Worm (Caenorhabditis elegans) whole organism, L4/young adult: ENCODE measurements around the gene rle-1.

Experiments used
- dao-5 ChIP-seq: sonication (generic microtip); optimal IDR thresholded peaks from 2 replicates; lab custom pipeline; 2016; ENCODE audit warnings: missing genotype, missing genetic modification characterization, moderate library complexity, missing compliant biosample characterization
- him-1 ChIP-seq: sonication (generic microtip); optimal IDR thresholded peaks from 2 replicates; lab custom pipeline; 2016; ENCODE audit warnings: missing genotype, missing genetic modification reagents, missing genetic modification characterization, missing compliant biosample characterization

DNA sequence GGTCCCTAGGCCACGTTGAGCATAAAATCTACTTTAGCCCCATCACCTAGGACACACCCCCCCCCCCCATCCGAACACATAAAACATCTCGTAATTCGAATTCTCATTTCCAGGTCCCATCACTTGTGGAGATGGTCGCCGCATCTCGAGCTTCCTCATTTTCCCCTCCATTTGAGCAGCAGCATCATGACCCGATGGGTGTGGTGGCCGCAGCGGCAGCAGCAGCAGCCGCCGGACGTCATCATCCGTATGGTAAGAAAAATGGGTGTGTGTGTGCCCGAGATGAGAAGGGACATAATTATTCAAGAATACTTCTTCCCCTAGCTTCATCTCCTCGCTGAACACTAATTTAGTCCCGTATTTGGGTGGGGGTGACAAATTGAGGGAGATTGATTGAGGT is 14.6 kb upstream of the rle-1 start:
- TF ChIP-seq him-1 (tag; lab: Kevin White, UChicago) (no peak), dao-5 (no peak)
